Worm (Caenorhabditis elegans): ENCODE measurements around the gene F35A5.2.

DNA sequence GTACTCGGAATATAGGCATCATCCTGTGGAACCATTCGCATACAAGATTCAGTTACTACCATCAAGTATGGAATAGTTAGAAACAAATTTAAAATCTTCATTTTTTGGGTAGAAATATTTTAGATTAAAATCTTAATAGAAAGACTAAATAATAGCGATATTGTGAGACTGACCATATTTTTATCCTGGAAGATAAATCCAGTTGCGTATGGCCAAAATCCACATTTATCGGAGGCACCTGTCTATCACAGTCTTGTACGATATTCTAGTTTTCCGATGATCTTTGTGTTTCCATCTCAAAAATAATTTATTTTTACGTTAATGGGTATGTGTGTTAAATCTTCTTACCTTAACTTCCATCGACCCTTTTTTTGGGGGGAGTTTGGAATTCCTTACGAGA lies 40.6 kb upstream of the F35A5.2 start, which contains the start of gene F47B7.3:
- TF ChIP-seq zip-8 (tag; optimal IDR thresholded peaks at IDR 0.05) (no peak), mep-1 (tag; optimal IDR thresholded peaks at IDR 0.05) (no peak), elt-1 (tag; optimal IDR thresholded peaks at IDR 0.05; ENCODE audit: borderline replicate concordance, insufficient read depth) (no peak), flh-1 (GFP tag; optimal IDR thresholded peaks at IDR 0.05) (no peak), ztf-11 (tag; optimal IDR thresholded peaks at IDR 0.05) (no peak), elt-3 (tag; optimal IDR thresholded peaks at IDR 0.05) (no peak), mab-5 (tag; optimal IDR thresholded peaks at IDR 0.05) (no peak), M03D4.4 (tag; optimal IDR thresholded peaks at IDR 0.05) (no peak), unc-62 (GFP tag; optimal IDR thresholded peaks at IDR 0.05) (no peak), unc-120 (tag; optimal IDR thresholded peaks at IDR 0.05; ENCODE audit: poor library complexity, severe bottlenecking) (no peak), hlh-1 (tag; optimal IDR thresholded peaks at IDR 0.05) (no peak), ham-2 (GFP tag; optimal IDR thresholded peaks at IDR 0.05) (no peak)

All from whole organism, mixed stage, embryonic.